Fruit fly (Drosophila melanogaster) Kc167 (cell line): Measurements from ENCODE around the gene Ssdp.

ENCODE experiments used
- insv ChIP-seq: fragments of >200 bp; optimal IDR thresholded peaks from 3 replicates; lab custom pipeline; 2018; ENCODE audit warnings: missing external identifiers
- psq ChIP-seq: fragments of >200 bp; optimal IDR thresholded peaks from 2 replicates; lab custom pipeline; 2017; ENCODE audit warnings: missing external identifiers

DNA sequence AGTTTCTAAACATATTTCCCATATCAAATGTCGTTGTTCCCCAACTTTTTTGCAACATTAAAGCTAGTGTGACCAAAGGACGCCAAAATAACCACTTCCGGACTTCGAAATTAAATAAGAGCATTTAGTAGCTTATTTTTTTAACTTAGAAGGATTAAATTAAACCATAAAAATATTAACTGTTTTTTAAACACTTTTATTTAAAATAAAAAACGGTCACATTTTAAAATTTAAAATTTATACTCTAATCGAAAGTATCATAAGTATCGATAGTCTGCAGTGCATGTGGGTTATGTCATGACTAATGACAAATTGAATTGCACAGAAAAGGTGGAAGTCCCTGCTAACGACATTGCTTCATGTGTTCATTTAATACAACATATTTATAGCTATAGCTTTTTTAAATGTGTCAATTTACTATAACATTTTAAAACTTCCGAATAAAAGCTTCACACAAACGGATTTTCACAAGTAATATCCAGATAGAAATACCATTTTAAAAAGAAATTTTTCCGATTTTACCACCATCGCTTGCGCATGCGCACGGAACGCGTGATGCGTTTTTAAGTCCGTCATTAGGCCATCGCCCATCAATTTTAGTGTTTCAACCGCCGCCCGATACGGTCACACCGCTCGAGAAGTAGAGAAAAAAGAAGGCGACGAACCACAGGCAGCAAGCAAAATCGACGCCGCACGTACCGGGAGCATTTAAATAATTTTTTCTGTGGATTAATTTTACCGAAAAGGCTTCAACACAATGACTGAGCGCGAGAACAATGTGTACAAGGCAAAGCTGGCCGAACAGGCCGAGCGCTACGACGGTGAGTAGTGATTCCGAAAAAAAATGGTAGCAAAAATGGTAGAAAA is 42.9 kb upstream of the Ssdp start, which contains the start of the genes CG7156 and 14-3-3epsilon:
- no peak for TF ChIP-seq psq (lab: Kevin White, UChicago)
- TF ChIP-seq insv (lab: Kevin White, UChicago) = no peak
